Fruit fly (Drosophila melanogaster) whole organism, embryonic: ENCODE results near the gene I-2.

ENCODE experiments used
- Atf3 ChIP-seq: fragments of 200-800 bp; sonication (Bioruptor generic); optimal IDR thresholded peaks from 3 replicates; lab custom pipeline; 2016; ENCODE audit warnings: missing biosample characterization, missing genetic modification characterization
- Blimp-1 ChIP-seq: fragments of 200-800 bp; sonication (Bioruptor generic); optimal IDR thresholded peaks from 3 replicates; lab custom pipeline; 2018; ENCODE audit warnings: missing biosample characterization, missing genetic modification characterization, mild to moderate bottlenecking, moderate library complexity, missing genetic modification reagents
- CG10147 ChIP-seq: fragments of 200-800 bp; sonication (Bioruptor generic); optimal IDR thresholded peaks from 2 replicates; lab custom pipeline; 2019; ENCODE audit warnings: missing biosample characterization, mild to moderate bottlenecking, missing genetic modification characterization, moderate library complexity
- CG10979 ChIP-seq: fragments of 200-800 bp; sonication (Bioruptor generic); optimal IDR thresholded peaks from 2 replicates; lab custom pipeline; 2018; ENCODE audit warnings: missing biosample characterization, mild to moderate bottlenecking, missing genetic modification characterization, moderate library complexity
- CG11504 ChIP-seq: fragments of 200-800 bp; sonication (Bioruptor generic); optimal IDR thresholded peaks from 3 replicates; lab custom pipeline; 2019; ENCODE audit warnings: missing biosample characterization, mild to moderate bottlenecking, missing genetic modification characterization, moderate library complexity
- CG14965 ChIP-seq: fragments of 200-800 bp; sonication (Bioruptor generic); optimal IDR thresholded peaks from 2 replicates; lab custom pipeline; 2016; ENCODE audit warnings: missing biosample characterization, missing genetic modification characterization, borderline replicate concordance
- CG15514 ChIP-seq: fragments of 200-800 bp; sonication (Bioruptor generic); optimal IDR thresholded peaks from 3 replicates; lab custom pipeline; 2017; ENCODE audit warnings: missing biosample characterization, missing genetic modification characterization, mild to moderate bottlenecking, moderate library complexity, missing genetic modification reagents
- CG15601 ChIP-seq: fragments of 200-800 bp; sonication (Bioruptor generic); optimal IDR thresholded peaks from 3 replicates; lab custom pipeline; 2019; ENCODE audit warnings: missing biosample characterization, mild to moderate bottlenecking, missing genetic modification characterization, moderate library complexity
- CG17912 ChIP-seq: fragments of 200-800 bp; sonication (Bioruptor generic); optimal IDR thresholded peaks from 2 replicates; lab custom pipeline; 2018; ENCODE audit warnings: missing biosample characterization, mild to moderate bottlenecking, missing genetic modification characterization
- CG2199 ChIP-seq: fragments of 200-800 bp; sonication (Bioruptor generic); IDR thresholded peaks from 3 replicates; pipeline ENCODE4 v1.3.6; 2022; ENCODE audit warnings: missing biosample characterization, missing genetic modification characterization
- CG31365 ChIP-seq: fragments of 200-800 bp; sonication (Bioruptor generic); optimal IDR thresholded peaks from 2 replicates; lab custom pipeline; 2018; ENCODE audit warnings: missing biosample characterization, mild to moderate bottlenecking, missing genetic modification characterization
- CG34224 ChIP-seq: fragments of 200-800 bp; sonication (Bioruptor generic); IDR thresholded peaks from 3 replicates; pipeline ENCODE4 v1.3.6; 2022; ENCODE audit warnings: missing biosample characterization, missing genetic modification characterization; ENCODE audit not compliant: partially characterized antibody
- CG4730 ChIP-seq: fragments of 200-800 bp; sonication (Bioruptor generic); IDR thresholded peaks from 2 replicates; pipeline ENCODE4 v1.3.6; 2022; ENCODE audit warnings: missing biosample characterization, missing genetic modification characterization
- CG6683 ChIP-seq: fragments of 200-800 bp; sonication (Bioruptor generic); optimal IDR thresholded peaks from 2 replicates; lab custom pipeline; 2017; ENCODE audit warnings: missing biosample characterization, mild to moderate bottlenecking, missing genetic modification characterization, missing genetic modification reagents
- CG8765 ChIP-seq: fragments of 200-800 bp; sonication (Bioruptor generic); IDR thresholded peaks from 2 replicates; pipeline ENCODE4 v1.3.6; 2022; ENCODE audit warnings: missing biosample characterization, missing genetic modification characterization
- CG9437 ChIP-seq: fragments of 200-800 bp; sonication (Bioruptor generic); optimal IDR thresholded peaks from 2 replicates; lab custom pipeline; 2018; ENCODE audit warnings: missing biosample characterization, mild to moderate bottlenecking, missing genetic modification characterization
- D ChIP-seq, 2 experiments: fragments of 200-800 bp in 1 of 2; fragments of >200 bp in 1 of 2; sonication (Bioruptor generic) in 1 of 2; optimal IDR thresholded peaks; 2 replicates in 1 of 2; 3 replicates in 1 of 2; lab custom pipeline; 2017; ENCODE audit warnings: mild to moderate bottlenecking in 1 of 2, missing biosample characterization in 1 of 2, missing genetic modification characterization in 1 of 2, missing genetic modification reagents in 1 of 2
- Dip3 ChIP-seq: fragments of 200-800 bp; sonication (Bioruptor generic); optimal IDR thresholded peaks from 3 replicates; lab custom pipeline; 2016; ENCODE audit warnings: missing biosample characterization, missing genetic modification characterization
- Doc3 ChIP-seq: fragments of 200-800 bp; sonication (Bioruptor generic); IDR thresholded peaks from 3 replicates; pipeline ENCODE4 v1.3.6; 2022; ENCODE audit warnings: missing biosample characterization, missing genetic modification characterization; ENCODE audit not compliant: partially characterized antibody
- Ets65A ChIP-seq: fragments of 200-800 bp; sonication (Bioruptor generic); peaks from one replicate; lab custom pipeline; 2016; ENCODE audit warnings: missing biosample characterization, missing genetic modification characterization
- Hand ChIP-seq: fragments of 200-800 bp; sonication (Bioruptor generic); optimal IDR thresholded peaks from 2 replicates; lab custom pipeline; 2017; ENCODE audit warnings: mild to moderate bottlenecking, missing biosample characterization, missing genetic modification reagents, missing genetic modification characterization
- Hmr ChIP-seq: fragments of 200-800 bp; sonication (Bioruptor generic); optimal IDR thresholded peaks from 3 replicates; lab custom pipeline; 2017; ENCODE audit warnings: mild to moderate bottlenecking, missing biosample characterization, missing genetic modification reagents, missing genetic modification characterization
- Hsf ChIP-seq: fragments of 200-800 bp; sonication (Bioruptor generic); optimal IDR thresholded peaks from 3 replicates; lab custom pipeline; 2016; ENCODE audit warnings: missing biosample characterization, missing genetic modification characterization
- Lhr ChIP-seq: fragments of 200-800 bp; sonication (Bioruptor generic); optimal IDR thresholded peaks from 3 replicates; lab custom pipeline; 2017; ENCODE audit warnings: mild to moderate bottlenecking, missing biosample characterization, missing genetic modification reagents, missing genetic modification characterization
- MBD-R2 ChIP-seq: fragments of 200-800 bp; sonication (Bioruptor generic); IDR thresholded peaks from 2 replicates; pipeline ENCODE4 v1.3.6; 2022; ENCODE audit warnings: missing biosample characterization, missing genetic modification characterization
- Oaz ChIP-seq: fragments of 200-800 bp; sonication (Bioruptor generic); IDR thresholded peaks from 2 replicates; pipeline ENCODE4 v1.3.6; 2022; ENCODE audit warnings: missing biosample characterization, missing genetic modification characterization
- Pdp1 ChIP-seq, 2 experiments: fragments of 200-800 bp; sonication (Bioruptor generic); optimal IDR thresholded peaks; 3 replicates each; lab custom pipeline; 2016; ENCODE audit warnings: missing biosample characterization in 2 of 2, missing genetic modification characterization in 2 of 2, mild to moderate bottlenecking in 1 of 2, moderate library complexity in 1 of 2
- YL-1 ChIP-seq: fragments of 200-800 bp; sonication (Bioruptor generic); optimal IDR thresholded peaks from 3 replicates; lab custom pipeline; 2017; ENCODE audit warnings: missing biosample characterization, mild to moderate bottlenecking, missing genetic modification characterization
- ash1 ChIP-seq: fragments of 200-800 bp; sonication (Bioruptor generic); optimal IDR thresholded peaks from 2 replicates; lab custom pipeline; 2018; ENCODE audit warnings: missing biosample characterization, mild to moderate bottlenecking, missing genetic modification characterization
- bbx ChIP-seq: fragments of 200-800 bp; sonication (Bioruptor generic); IDR thresholded peaks from 2 replicates; pipeline ENCODE4 v1.3.6; 2022; ENCODE audit warnings: missing biosample characterization, missing genetic modification characterization; ENCODE audit not compliant: partially characterized antibody
- cato ChIP-seq: fragments of 200-800 bp; sonication (Bioruptor generic); optimal IDR thresholded peaks from 2 replicates; lab custom pipeline; 2016; ENCODE audit warnings: missing biosample characterization, missing genetic modification characterization, borderline replicate concordance
- chm ChIP-seq: fragments of 200-800 bp; sonication (Bioruptor generic); IDR thresholded peaks from 2 replicates; pipeline ENCODE4 v1.3.6; 2022; ENCODE audit warnings: missing biosample characterization, missing genetic modification characterization
- dimm ChIP-seq: fragments of 200-800 bp; sonication (Bioruptor generic); IDR thresholded peaks from 2 replicates; pipeline ENCODE4 v1.3.6; 2022; ENCODE audit warnings: missing biosample characterization, missing genetic modification characterization
- fd64A ChIP-seq: fragments of 200-800 bp; sonication (Bioruptor generic); optimal IDR thresholded peaks from 3 replicates; lab custom pipeline; 2018; ENCODE audit warnings: missing biosample characterization, mild to moderate bottlenecking, missing genetic modification characterization
- gce ChIP-seq: fragments of 200-800 bp; sonication (Bioruptor generic); IDR thresholded peaks from 3 replicates; pipeline ENCODE4 v1.3.6; 2022; ENCODE audit warnings: missing biosample characterization, missing genetic modification characterization
- grau ChIP-seq: fragments of 200-800 bp; optimal IDR thresholded peaks from 3 replicates; lab custom pipeline; 2019; ENCODE audit warnings: missing biosample characterization, mild to moderate bottlenecking, missing genetic modification characterization, moderate library complexity
- grn ChIP-seq: fragments of 200-800 bp; sonication (Bioruptor generic); optimal IDR thresholded peaks from 3 replicates; lab custom pipeline; 2017; ENCODE audit warnings: missing biosample characterization, missing genetic modification characterization
- her ChIP-seq: fragments of 200-800 bp; sonication (Bioruptor generic); optimal IDR thresholded peaks from 2 replicates; lab custom pipeline; 2016; ENCODE audit warnings: missing biosample characterization, missing genetic modification characterization
- hth ChIP-seq: fragments of >200 bp; optimal IDR thresholded peaks from 2 replicates; lab custom pipeline; 2017; ENCODE audit warnings: inconsistent platforms
- ken ChIP-seq: fragments of 200-800 bp; sonication (Bioruptor generic); IDR thresholded peaks from 3 replicates; pipeline ENCODE4 v1.3.6; 2022; ENCODE audit warnings: missing biosample characterization, missing genetic modification characterization
- knrl ChIP-seq: fragments of 200-800 bp; sonication (Bioruptor generic); IDR thresholded peaks from 3 replicates; pipeline ENCODE4 v1.3.6; 2022; ENCODE audit warnings: missing biosample characterization, missing genetic modification characterization; ENCODE audit not compliant: partially characterized antibody
- lilli ChIP-seq: fragments of 200-800 bp; sonication (Bioruptor generic); optimal IDR thresholded peaks from 3 replicates; lab custom pipeline; 2016; ENCODE audit warnings: missing biosample characterization, missing genetic modification characterization
- maf-S ChIP-seq: fragments of 200-800 bp; sonication (Bioruptor generic); optimal IDR thresholded peaks from 2 replicates; lab custom pipeline; 2016; ENCODE audit warnings: missing biosample characterization, missing genetic modification characterization
- mld ChIP-seq: fragments of 200-800 bp; sonication (Bioruptor generic); IDR thresholded peaks from 3 replicates; pipeline ENCODE4 v1.3.6; 2022; ENCODE audit warnings: missing biosample characterization, missing genetic modification characterization; ENCODE audit not compliant: partially characterized antibody
- nerfin-2 ChIP-seq: fragments of 200-800 bp; sonication (Bioruptor generic); IDR thresholded peaks from 2 replicates; pipeline ENCODE4 v1.3.6; 2022; ENCODE audit warnings: missing biosample characterization, missing genetic modification characterization; ENCODE audit not compliant: partially characterized antibody
- nmo ChIP-seq: fragments of 200-800 bp; sonication (Bioruptor generic); optimal IDR thresholded peaks from 2 replicates; lab custom pipeline; 2018; ENCODE audit warnings: missing biosample characterization, mild to moderate bottlenecking, missing genetic modification characterization, moderate library complexity
- stwl ChIP-seq: fragments of 200-800 bp; sonication (Bioruptor generic); optimal IDR thresholded peaks from 3 replicates; lab custom pipeline; 2018; ENCODE audit warnings: missing biosample characterization, mild to moderate bottlenecking, missing genetic modification characterization, moderate library complexity
- usp ChIP-seq: fragments of >200 bp; optimal IDR thresholded peaks from 2 replicates; lab custom pipeline; 2017; ENCODE audit warnings: missing biosample characterization, missing genetic modification characterization
- wek ChIP-seq: fragments of 200-800 bp; sonication (Bioruptor generic); optimal IDR thresholded peaks from 3 replicates; lab custom pipeline; 2018; ENCODE audit warnings: missing biosample characterization, mild to moderate bottlenecking, missing genetic modification characterization, moderate library complexity

Gene I-2

dm6 chr3L:9836524-9837047, at the start of gene I-2 (continued):
- TF ChIP-seq bbx, result peak; percentile 86
- TF ChIP-seq CG4730 (GFP tag; lab: Robert Waterston, UW), result no peak
- TF ChIP-seq CG8765 (GFP tag; lab: Robert Waterston, UW), result no peak
- TF ChIP-seq usp, result no peak
- no peak for TF ChIP-seq dimm (GFP tag; lab: Robert Waterston, UW)
- no peak for TF ChIP-seq Lhr (GFP tag; lab: Kevin White, UChicago)
- peak; percentile 77 for TF ChIP-seq nerfin-2
- TF ChIP-seq hth (lab: Kevin White, UChicago), result no peak
- TF ChIP-seq CG34224, result peak; percentile 82
- TF ChIP-seq gce, result no peak
- TF ChIP-seq D (optimal IDR thresholded peaks at IDR 0.05; lab: Kevin White, UChicago), result no peak
- TF ChIP-seq D (GFP tag; optimal IDR thresholded peaks at IDR 0.05; lab: Kevin White, UChicago), result no peak
- TF ChIP-seq Hand (GFP tag; lab: Kevin White, UChicago), result no peak
- TF ChIP-seq ken (GFP tag; lab: Robert Waterston, UW), result no peak
- TF ChIP-seq lilli (GFP tag; lab: Kevin White, UChicago), result peak; percentile 58
- no peak for TF ChIP-seq grn (GFP tag; lab: Kevin White, UChicago)
- no peak for TF ChIP-seq Pdp1 (GFP tag; optimal IDR thresholded peaks at IDR 0.05; lab: Kevin White, UChicago)
- no peak for TF ChIP-seq Ets65A
- peak; percentile 84 for TF ChIP-seq MBD-R2 (GFP tag; lab: Robert Waterston, UW)
- TF ChIP-seq knrl (GFP tag; lab: Robert Waterston, UW), result peak; percentile 88
- no peak for TF ChIP-seq wek (GFP tag; lab: Kevin White, UChicago)
- TF ChIP-seq stwl, result peak; percentile 70
- TF ChIP-seq chm, result 0 out of 2 replicates have a peak, but pooled peaks have one; percentile 28
- no peak for TF ChIP-seq CG6683 (GFP tag; lab: Kevin White, UChicago)
- TF ChIP-seq Doc3 (GFP tag; lab: Robert Waterston, UW), result peak; percentile 80
- TF ChIP-seq nmo (GFP tag; lab: Kevin White, UChicago), result no peak
- peak; percentile 44 for TF ChIP-seq CG15601
- TF ChIP-seq CG11504 (tag; lab: Kevin White, UChicago), result peak; percentile 45
- TF ChIP-seq CG15514 (GFP tag; lab: Kevin White, UChicago), result peak; percentile 60
- TF ChIP-seq YL-1, result peak; percentile 19
- TF ChIP-seq Oaz (GFP tag; lab: Robert Waterston, UW), result no peak
- no peak for TF ChIP-seq CG2199 (GFP tag; lab: Robert Waterston, UW)
- TF ChIP-seq Hmr, result no peak
- no peak for TF ChIP-seq CG14965 (GFP tag; lab: Kevin White, UChicago)
- 0 out of 3 replicates have a peak, but pooled peaks have one; percentile 41 for TF ChIP-seq mld
- peak; percentile 26 for TF ChIP-seq CG9437
- TF ChIP-seq Atf3, result no peak
- no peak for TF ChIP-seq Dip3
- no peak for TF ChIP-seq CG31365 (tag; lab: Kevin White, UChicago)
- TF ChIP-seq grau, result peak; percentile 34
- no peak for TF ChIP-seq ash1
- no peak for TF ChIP-seq maf-S (GFP tag; lab: Kevin White, UChicago)
- TF ChIP-seq Blimp-1 (GFP tag; lab: Kevin White, UChicago), result no peak
- no peak for TF ChIP-seq her (GFP tag; lab: Kevin White, UChicago)
- TF ChIP-seq CG17912 (GFP tag; lab: Kevin White, UChicago), result no peak
- TF ChIP-seq fd64A (GFP tag; lab: Kevin White, UChicago), result no peak
- no peak for TF ChIP-seq CG10147 (GFP tag; lab: Kevin White, UChicago)
- peak; percentile 39 for TF ChIP-seq Hsf (GFP tag; lab: Kevin White, UChicago)
- no peak for TF ChIP-seq CG10979 (tag; lab: Kevin White, UChicago)
- no peak for TF ChIP-seq cato (GFP tag; lab: Kevin White, UChicago)
